Fruit fly (Drosophila melanogaster) whole organism, embryonic: Measurements from ENCODE around the gene abs.

Source experiments
- Atf-2 ChIP-seq: fragments of 200-800 bp; sonication (Bioruptor generic); optimal IDR thresholded peaks from 2 replicates; lab custom pipeline; 2016; ENCODE audit warnings: missing biosample characterization, missing genetic modification characterization
- Bdp1 ChIP-seq: fragments of 200-800 bp; sonication (Bioruptor generic); optimal IDR thresholded peaks from 3 replicates; lab custom pipeline; 2016; ENCODE audit warnings: missing biosample characterization, missing genetic modification characterization
- CG10147 ChIP-seq: fragments of 200-800 bp; sonication (Bioruptor generic); optimal IDR thresholded peaks from 2 replicates; lab custom pipeline; 2019; ENCODE audit warnings: missing biosample characterization, mild to moderate bottlenecking, missing genetic modification characterization, moderate library complexity
- CG11398 ChIP-seq: fragments of 200-800 bp; sonication (Bioruptor generic); optimal IDR thresholded peaks from 2 replicates; lab custom pipeline; 2016; ENCODE audit warnings: missing biosample characterization, missing genetic modification characterization
- CG11696 ChIP-seq: fragments of 200-800 bp; sonication (Bioruptor generic); IDR thresholded peaks from 2 replicates; pipeline ENCODE4 v1.3.6; 2022; ENCODE audit warnings: missing biosample characterization, missing genetic modification characterization
- CG12236 ChIP-seq: fragments of 200-800 bp; sonication (Bioruptor generic); optimal IDR thresholded peaks from 2 replicates; lab custom pipeline; 2016; ENCODE audit warnings: missing biosample characterization, missing genetic modification characterization
- CG12769 ChIP-seq: fragments of 200-800 bp; sonication (Bioruptor generic); optimal IDR thresholded peaks from 2 replicates; lab custom pipeline; 2019; ENCODE audit warnings: missing biosample characterization, mild to moderate bottlenecking, missing genetic modification characterization, moderate library complexity
- CG13424 ChIP-seq: fragments of 200-800 bp; sonication (Bioruptor generic); optimal IDR thresholded peaks from 2 replicates; lab custom pipeline; 2019; ENCODE audit warnings: missing biosample characterization, mild to moderate bottlenecking, missing genetic modification characterization, moderate library complexity
- CG15514 ChIP-seq: fragments of 200-800 bp; sonication (Bioruptor generic); optimal IDR thresholded peaks from 3 replicates; lab custom pipeline; 2017; ENCODE audit warnings: missing biosample characterization, missing genetic modification characterization, mild to moderate bottlenecking, moderate library complexity, missing genetic modification reagents
- CG1602 ChIP-seq: fragments of 200-800 bp; sonication (Bioruptor generic); optimal IDR thresholded peaks from 3 replicates; lab custom pipeline; 2016; ENCODE audit warnings: missing biosample characterization, missing genetic modification characterization
- CG1647 ChIP-seq: fragments of 200-800 bp; sonication (Bioruptor generic); optimal IDR thresholded peaks from 3 replicates; lab custom pipeline; 2016; ENCODE audit warnings: missing biosample characterization, missing genetic modification characterization
- CG17802 ChIP-seq: fragments of 200-800 bp; sonication (Bioruptor generic); optimal IDR thresholded peaks from 2 replicates; lab custom pipeline; 2018; ENCODE audit warnings: missing biosample characterization, mild to moderate bottlenecking, missing genetic modification characterization, moderate library complexity
- CG1832 ChIP-seq: fragments of 200-800 bp; sonication (Bioruptor generic); optimal IDR thresholded peaks from 2 replicates; lab custom pipeline; 2017; ENCODE audit warnings: missing biosample characterization, mild to moderate bottlenecking, missing genetic modification characterization, inconsistent platforms
- CG18476 ChIP-seq: fragments of 200-800 bp; sonication (Bioruptor generic); optimal IDR thresholded peaks from 2 replicates; lab custom pipeline; 2016; ENCODE audit warnings: missing biosample characterization, mild to moderate bottlenecking, missing genetic modification characterization
- CG2199 ChIP-seq: fragments of 200-800 bp; sonication (Bioruptor generic); IDR thresholded peaks from 3 replicates; pipeline ENCODE4 v1.3.6; 2022; ENCODE audit warnings: missing biosample characterization, missing genetic modification characterization
- CG2875 ChIP-seq: fragments of 200-800 bp; sonication (Bioruptor generic); optimal IDR thresholded peaks from 2 replicates; lab custom pipeline; 2017; ENCODE audit warnings: missing biosample characterization, mild to moderate bottlenecking, missing genetic modification characterization, missing genetic modification reagents
- CG32767 ChIP-seq: fragments of 200-800 bp; sonication (Bioruptor generic); IDR thresholded peaks from 2 replicates; pipeline ENCODE4 v1.3.6; 2022; ENCODE audit warnings: missing biosample characterization, missing genetic modification characterization
- CG32772 ChIP-seq: fragments of 200-800 bp; sonication (Bioruptor generic); IDR thresholded peaks from 2 replicates; pipeline ENCODE4 v1.3.6; 2022; ENCODE audit warnings: missing biosample characterization, missing genetic modification characterization
- CG4617 ChIP-seq: fragments of 200-800 bp; sonication (Bioruptor generic); optimal IDR thresholded peaks from 3 replicates; lab custom pipeline; 2016; ENCODE audit warnings: missing biosample characterization, missing genetic modification characterization, borderline replicate concordance
- CG5180 ChIP-seq: fragments of 200-800 bp; sonication (Bioruptor generic); optimal IDR thresholded peaks from 3 replicates; lab custom pipeline; 2017; ENCODE audit warnings: missing biosample characterization, missing genetic modification characterization, mild to moderate bottlenecking, moderate library complexity, missing genetic modification reagents
- CG6272 ChIP-seq: fragments of 200-800 bp; sonication (Bioruptor generic); IDR thresholded peaks from 2 replicates; pipeline ENCODE4 v1.3.6; 2022; ENCODE audit warnings: missing biosample characterization, missing genetic modification characterization
- CG7556 ChIP-seq: fragments of 200-800 bp; sonication (Bioruptor generic); optimal IDR thresholded peaks from 2 replicates; lab custom pipeline; 2017; ENCODE audit warnings: missing biosample characterization, mild to moderate bottlenecking, missing genetic modification characterization
- CG9817 ChIP-seq: fragments of 200-800 bp; sonication (Bioruptor generic); optimal IDR thresholded peaks from 2 replicates; lab custom pipeline; 2018; ENCODE audit warnings: missing biosample characterization, mild to moderate bottlenecking, missing genetic modification characterization, moderate library complexity
- Camta ChIP-seq: fragments of 200-800 bp; sonication (Bioruptor generic); optimal IDR thresholded peaks from 2 replicates; lab custom pipeline; 2016; ENCODE audit warnings: missing biosample characterization, missing genetic modification characterization
- Fer2 ChIP-seq: fragments of 200-800 bp; sonication (Bioruptor generic); optimal IDR thresholded peaks from 2 replicates; lab custom pipeline; 2018; ENCODE audit warnings: missing biosample characterization, mild to moderate bottlenecking, missing genetic modification characterization, moderate library complexity
- GATAe ChIP-seq: fragments of 200-800 bp; sonication (Bioruptor generic); conservative IDR thresholded peaks from 2 replicates; pipeline ENCODE4 v1.3.6; 2022; ENCODE audit warnings: missing biosample characterization, missing genetic modification characterization
- Hr78 ChIP-seq, 2 experiments: fragments of 200-800 bp in 1 of 2; fragments of >200 bp in 1 of 2; sonication (Bioruptor generic) in 1 of 2; optimal IDR thresholded peaks; 2 replicates each; lab custom pipeline; 2017 to 2019; ENCODE audit warnings: missing biosample characterization in 2 of 2, missing genetic modification characterization in 2 of 2, mild to moderate bottlenecking in 1 of 2, moderate library complexity in 1 of 2
- Hsf ChIP-seq: fragments of 200-800 bp; sonication (Bioruptor generic); optimal IDR thresholded peaks from 3 replicates; lab custom pipeline; 2016; ENCODE audit warnings: missing biosample characterization, missing genetic modification characterization
- Lim3 ChIP-seq: fragments of 200-800 bp; sonication (Bioruptor generic); IDR thresholded peaks from 2 replicates; pipeline ENCODE4 v1.3.6; 2022; ENCODE audit warnings: missing biosample characterization, missing genetic modification characterization
- MESR4 ChIP-seq: fragments of 200-800 bp; sonication (Bioruptor generic); optimal IDR thresholded peaks from 2 replicates; lab custom pipeline; 2018; ENCODE audit warnings: missing biosample characterization, mild to moderate bottlenecking, missing genetic modification characterization, moderate library complexity
- NC2α ChIP-seq: fragments of 200-800 bp; sonication (Bioruptor generic); optimal IDR thresholded peaks from 2 replicates; lab custom pipeline; 2016; ENCODE audit warnings: missing biosample characterization, missing genetic modification characterization
- NC2β ChIP-seq: fragments of 200-800 bp; sonication (Bioruptor generic); optimal IDR thresholded peaks from 2 replicates; lab custom pipeline; 2016; ENCODE audit warnings: missing biosample characterization, missing genetic modification characterization
- Rfx ChIP-seq: fragments of 200-800 bp; sonication (Bioruptor generic); IDR thresholded peaks from 2 replicates; pipeline ENCODE4 v1.3.6; 2022; ENCODE audit warnings: missing biosample characterization, missing genetic modification characterization
- Spps ChIP-seq: fragments of 200-800 bp; sonication (Bioruptor generic); optimal IDR thresholded peaks from 2 replicates; lab custom pipeline; 2018; ENCODE audit warnings: missing biosample characterization, mild to moderate bottlenecking, missing genetic modification characterization
- Tbp ChIP-seq: fragments of >200 bp; optimal IDR thresholded peaks from 2 replicates; lab custom pipeline; 2018; ENCODE audit warnings: missing biosample characterization, missing genetic modification characterization
- ash1 ChIP-seq: fragments of 200-800 bp; sonication (Bioruptor generic); optimal IDR thresholded peaks from 2 replicates; lab custom pipeline; 2018; ENCODE audit warnings: missing biosample characterization, mild to moderate bottlenecking, missing genetic modification characterization
- ato ChIP-seq: fragments of 200-800 bp; sonication (Bioruptor generic); IDR thresholded peaks from 2 replicates; pipeline ENCODE4 v1.3.6; 2022; ENCODE audit warnings: missing biosample characterization, missing genetic modification characterization; ENCODE audit not compliant: partially characterized antibody
- fd64A ChIP-seq: fragments of 200-800 bp; sonication (Bioruptor generic); optimal IDR thresholded peaks from 3 replicates; lab custom pipeline; 2018; ENCODE audit warnings: missing biosample characterization, mild to moderate bottlenecking, missing genetic modification characterization
- hth ChIP-seq: fragments of >200 bp; optimal IDR thresholded peaks from 2 replicates; lab custom pipeline; 2017; ENCODE audit warnings: inconsistent platforms
- jumu ChIP-seq: fragments of 200-800 bp; sonication (Bioruptor generic); optimal IDR thresholded peaks from 3 replicates; lab custom pipeline; 2016; ENCODE audit warnings: missing biosample characterization, missing genetic modification characterization
- maf-S ChIP-seq: fragments of 200-800 bp; sonication (Bioruptor generic); optimal IDR thresholded peaks from 2 replicates; lab custom pipeline; 2016; ENCODE audit warnings: missing biosample characterization, missing genetic modification characterization
- nerfin-1 ChIP-seq: fragments of 200-800 bp; sonication (Bioruptor generic); optimal IDR thresholded peaks from 3 replicates; lab custom pipeline; 2019; ENCODE audit warnings: missing biosample characterization, mild to moderate bottlenecking, missing genetic modification characterization, moderate library complexity
- pzg ChIP-seq: fragments of 200-800 bp; sonication (Bioruptor generic); optimal IDR thresholded peaks from 3 replicates; lab custom pipeline; 2018; ENCODE audit warnings: missing biosample characterization, mild to moderate bottlenecking, missing genetic modification characterization, moderate library complexity
- repo ChIP-seq: fragments of 200-800 bp; sonication (Bioruptor generic); optimal IDR thresholded peaks from 2 replicates; lab custom pipeline; 2016; ENCODE audit warnings: missing biosample characterization, missing genetic modification characterization
- rib ChIP-seq: fragments of 200-800 bp; sonication (Bioruptor generic); IDR thresholded peaks from 2 replicates; pipeline ENCODE4 v1.3.6; 2022; ENCODE audit warnings: missing biosample characterization, missing genetic modification characterization
- sna ChIP-seq: fragments of 200-800 bp; sonication (Bioruptor generic); IDR thresholded peaks from 2 replicates; pipeline ENCODE4 v1.3.6; 2022; ENCODE audit warnings: missing biosample characterization, missing genetic modification characterization; ENCODE audit not compliant: partially characterized antibody
- stwl ChIP-seq: fragments of 200-800 bp; sonication (Bioruptor generic); optimal IDR thresholded peaks from 3 replicates; lab custom pipeline; 2018; ENCODE audit warnings: missing biosample characterization, mild to moderate bottlenecking, missing genetic modification characterization, moderate library complexity
- tll ChIP-seq, 2 experiments: fragments of 200-800 bp in 1 of 2; fragments of >200 bp in 1 of 2; sonication (Bioruptor generic) in 1 of 2; optimal IDR thresholded peaks; 2 replicates each; lab custom pipeline; 2017 to 2019; ENCODE audit warnings: missing biosample characterization in 2 of 2, missing genetic modification characterization in 2 of 2, mild to moderate bottlenecking in 1 of 2, moderate library complexity in 1 of 2

abs gene

DNA sequence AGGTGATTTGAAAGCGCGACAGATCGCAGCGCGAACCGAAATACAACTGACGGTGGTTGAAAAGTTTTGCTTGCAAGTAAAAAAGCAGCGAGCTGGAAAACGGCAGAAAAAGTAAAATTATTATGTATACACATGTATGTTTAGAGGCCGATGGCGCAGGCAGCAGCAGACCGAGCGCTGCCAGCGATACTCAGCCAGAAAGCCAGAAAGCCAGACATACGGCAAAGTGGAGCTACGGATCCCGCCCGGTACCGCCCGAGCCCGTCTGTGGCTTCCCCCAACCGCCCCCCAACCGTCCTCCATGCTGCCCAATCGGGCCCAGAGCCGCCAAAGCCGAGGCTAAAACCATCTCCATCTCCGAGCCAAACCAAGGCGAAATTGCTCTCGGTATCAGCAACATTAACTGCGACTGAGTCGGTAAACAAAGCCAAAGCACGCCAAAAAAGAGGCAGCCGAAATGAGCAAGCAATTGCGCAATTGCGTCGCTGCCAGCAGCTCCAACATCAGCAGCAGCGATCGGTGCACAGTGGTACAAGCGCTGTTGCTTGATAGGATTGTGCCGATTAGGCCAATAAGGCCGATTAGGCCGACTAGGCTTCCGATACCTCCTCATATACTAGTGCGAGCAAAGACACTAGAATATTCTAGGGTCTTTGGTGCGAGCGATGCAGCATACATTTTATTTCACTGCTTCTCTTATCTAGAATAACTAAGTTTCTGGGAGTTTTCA lies 17.4 kb upstream of the abs start, which contains the start of gene CG14636 (continued):
- TF ChIP-seq MESR4, result no peak
- no peak for TF ChIP-seq Tbp (GFP tag; lab: Kevin White, UChicago)
- TF ChIP-seq CG10147 (GFP tag; lab: Kevin White, UChicago), result peak; percentile 45
- TF ChIP-seq Rfx (GFP tag; lab: Robert Waterston, UW), result peak; percentile 87
- TF ChIP-seq CG32767 (GFP tag; lab: Robert Waterston, UW), result 0 out of 2 replicates have a peak, but pooled peaks have one; percentile 18
- TF ChIP-seq stwl, result no peak
- no peak for TF ChIP-seq CG4617 (GFP tag; lab: Kevin White, UChicago)
- TF ChIP-seq CG13424 (tag; lab: Kevin White, UChicago), result peak; percentile 73
- TF ChIP-seq Spps (tag; lab: Kevin White, UChicago), result no peak
- peak; percentile 73 for TF ChIP-seq CG15514
- no peak for TF ChIP-seq ash1 (GFP tag; lab: Kevin White, UChicago)
- no peak for TF ChIP-seq sna
- peak; percentile 58 for TF ChIP-seq repo (GFP tag; lab: Kevin White, UChicago)
- TF ChIP-seq CG12769 (tag; lab: Kevin White, UChicago), result peak; percentile 71
- TF ChIP-seq GATAe (GFP tag; lab: Robert Waterston, UW), result peak; percentile 48; the same call in 1 of the 2 replicates
- TF ChIP-seq pzg (GFP tag; lab: Kevin White, UChicago), result no peak
- TF ChIP-seq NC2β, result peak; percentile 62
- peak; percentile 11 for TF ChIP-seq CG11398 (GFP tag; lab: Kevin White, UChicago)
- TF ChIP-seq CG1832, result no peak
- peak; percentile 64 for TF ChIP-seq CG9817 (tag; lab: Kevin White, UChicago)
- TF ChIP-seq CG5180, result peak; percentile 47
- TF ChIP-seq Lim3 (GFP tag; lab: Robert Waterston, UW), result no peak
- TF ChIP-seq jumu (GFP tag; lab: Kevin White, UChicago), result peak; percentile 78
- TF ChIP-seq CG2199 (GFP tag; lab: Robert Waterston, UW), result peak; percentile 63; the same call in 2 of the 3 replicates
- TF ChIP-seq Fer2 (tag; lab: Kevin White, UChicago), result peak; percentile 22
- TF ChIP-seq ato, result peak; percentile 30; the same call in 1 of the 2 replicates
- TF ChIP-seq tll (GFP tag; optimal IDR thresholded peaks at IDR 0.05; lab: Kevin White, UChicago), result no peak
- peak; percentile 46 for TF ChIP-seq CG1602 (GFP tag; lab: Kevin White, UChicago)
- no peak for TF ChIP-seq NC2α
- no peak for TF ChIP-seq Hr78 (GFP tag; optimal IDR thresholded peaks at IDR 0.05; lab: Kevin White, UChicago)
- TF ChIP-seq CG2875 (GFP tag; lab: Kevin White, UChicago), result no peak
- peak; percentile 32; the same call in 1 of the 2 replicates for TF ChIP-seq CG11696 (GFP tag; lab: Robert Waterston, UW)
- peak; percentile 68 for TF ChIP-seq CG6272 (GFP tag; lab: Robert Waterston, UW)
- TF ChIP-seq fd64A (GFP tag; lab: Kevin White, UChicago), result no peak
- peak; percentile 57 for TF ChIP-seq Atf-2
- TF ChIP-seq CG18476 (GFP tag; lab: Kevin White, UChicago), result no peak
- TF ChIP-seq Hsf (GFP tag; lab: Kevin White, UChicago), result peak; percentile 72
- no peak for TF ChIP-seq CG12236 (GFP tag; lab: Kevin White, UChicago)
- peak; percentile 75; the same call in 1 of the 2 replicates for TF ChIP-seq rib
- peak; percentile 21 for TF ChIP-seq nerfin-1
- TF ChIP-seq Bdp1 (GFP tag; lab: Kevin White, UChicago), result peak; percentile 36
- no peak for TF ChIP-seq hth (lab: Kevin White, UChicago)
- TF ChIP-seq CG17802 (tag; lab: Kevin White, UChicago), result no peak
- TF ChIP-seq CG32772 (GFP tag; lab: Robert Waterston, UW), result peak; percentile 71
- peak; percentile 33 for TF ChIP-seq CG1647 (GFP tag; lab: Kevin White, UChicago)
- peak; percentile 48 for TF ChIP-seq Camta
- TF ChIP-seq maf-S, result peak; percentile 44
- peak; percentile 69 for TF ChIP-seq CG7556 (GFP tag; lab: Kevin White, UChicago)
